Worm (Caenorhabditis elegans) whole organism, mixed stage, embryonic: Measurements from ENCODE around the gene rbm-22.

ENCODE experiments used
- blmp-1 ChIP-seq: fragments of 150-350 bp; optimal IDR thresholded peaks from 2 replicates; lab custom pipeline; 2014; ENCODE audit warnings: missing biosample characterization, missing genetic modification characterization
- ceh-39 ChIP-seq: fragments of 150-350 bp; optimal IDR thresholded peaks from 2 replicates; lab custom pipeline; 2014; ENCODE audit warnings: missing biosample characterization, missing genetic modification characterization
- elt-3 ChIP-seq: fragments of 150-350 bp; optimal IDR thresholded peaks from 2 replicates; lab custom pipeline; 2014; ENCODE audit warnings: missing biosample characterization, missing genetic modification characterization
- lsy-2 ChIP-seq: fragments of 150-350 bp; optimal IDR thresholded peaks from 2 replicates; lab custom pipeline; 2014; ENCODE audit warnings: missing biosample characterization, missing genetic modification characterization
- nhr-12 ChIP-seq: fragments of 150-350 bp; optimal IDR thresholded peaks from 2 replicates; lab custom pipeline; 2014; ENCODE audit warnings: missing biosample characterization, missing genetic modification characterization
- snpc-4 ChIP-seq: fragments of 150-350 bp; optimal IDR thresholded peaks from 2 replicates; lab custom pipeline; 2014; ENCODE audit warnings: missing biosample characterization, missing genetic modification characterization
- ztf-11 ChIP-seq: fragments of 150-350 bp; optimal IDR thresholded peaks from 2 replicates; lab custom pipeline; 2014; ENCODE audit warnings: missing biosample characterization, missing genetic modification characterization

DNA sequence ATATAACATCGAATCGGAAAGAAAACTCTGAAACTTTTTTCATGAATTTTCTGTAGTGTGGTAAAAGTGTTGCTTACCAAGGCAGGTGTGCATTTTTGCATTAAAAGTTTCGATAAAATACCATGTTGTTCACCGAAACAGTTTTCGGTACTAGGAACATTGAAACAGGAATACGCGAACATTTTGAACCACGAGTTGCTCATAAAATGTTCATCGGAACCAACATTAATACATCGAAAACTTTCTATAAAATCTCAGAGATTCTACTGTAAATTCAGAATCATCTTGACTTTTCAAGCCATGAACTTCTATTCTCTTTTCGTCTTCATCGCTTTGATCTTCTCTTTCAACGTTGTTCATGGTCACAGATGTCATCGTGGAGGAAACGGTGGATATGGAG, 19.1 kb downstream of the rbm-22 start, which contains the start of gene fipr-15:
- no peak for TF ChIP-seq snpc-4 (tag; lab: Kevin White, UChicago)
- TF ChIP-seq ceh-39 = no peak
- TF ChIP-seq nhr-12 (tag; lab: Kevin White, UChicago) = no peak
- TF ChIP-seq elt-3 (tag; lab: Kevin White, UChicago) = no peak
- no peak for TF ChIP-seq lsy-2
- no peak for TF ChIP-seq ztf-11
- TF ChIP-seq blmp-1 (tag; lab: Kevin White, UChicago) = no peak
